Worm (Caenorhabditis elegans): ENCODE results near the gene T06F4.1.

- TF ChIP-seq ama-1 (optimal IDR thresholded peaks at IDR 0.05): no peak
- TF ChIP-seq scrt-1 (GFP tag; IDR thresholded peaks at IDR 0.05): no peak
- no peak for TF ChIP-seq hmg-4 (GFP tag; optimal IDR thresholded peaks at IDR 0.05)
- no peak for TF ChIP-seq aly-1 (tag; optimal IDR thresholded peaks at IDR 0.05)
- TF ChIP-seq tbx-11 (GFP tag; IDR thresholded peaks at IDR 0.05): no peak
- no peak for TF ChIP-seq F13C5.2 (tag; optimal IDR thresholded peaks at IDR 0.05)
- TF ChIP-seq flt-1 (GFP tag; IDR thresholded peaks at IDR 0.05): no peak
These were observed 11.0 kb downstream of the T06F4.1 start for ce11 chrX:4068180-4068579.

Data from whole organism, early embryonic.